Worm (Caenorhabditis elegans) whole organism, young adult: ENCODE data around the gene T25B9.2.

Source experiments
- C17E4.6 ChIP-seq: fragments of 200-800 bp; sonication (Bioruptor generic); IDR thresholded peaks from 2 replicates; pipeline ENCODE4 v1.3.6; 2022; ENCODE audit warnings: missing genetic modification reagents, missing genetic modification characterization, missing compliant biosample characterization
- F33H1.4 ChIP-seq: fragments of 200-800 bp; sonication (Bioruptor generic); IDR thresholded peaks from 2 replicates; pipeline ENCODE4 v1.3.6; 2022; ENCODE audit warnings: missing genetic modification reagents, missing genetic modification characterization, missing compliant biosample characterization
- F57C9.4 ChIP-seq: sonication (generic microtip); optimal IDR thresholded peaks from 2 replicates; lab custom pipeline; 2017; ENCODE audit warnings: mild to moderate bottlenecking, missing genetic modification characterization, missing compliant biosample characterization
- ccch-3 ChIP-seq: fragments of 200-800 bp; sonication (Bioruptor generic); optimal IDR thresholded peaks from 2 replicates; lab custom pipeline; 2018; ENCODE audit warnings: mild to moderate bottlenecking, missing genetic modification characterization, missing compliant biosample characterization
- cebp-1 ChIP-seq, 2 experiments: fragments of 200-800 bp in 1 of 2; sonication (Bioruptor generic) in 1 of 2; sonication (generic microtip) in 1 of 2; IDR thresholded peaks in 1 of 2; optimal IDR thresholded peaks in 1 of 2; 2 replicates each; pipeline versions ENCODE4 v1.3.6 to Lab custom; 2017 to 2022; ENCODE audit warnings: missing compliant biosample characterization in 2 of 2, missing genetic modification characterization in 2 of 2, mild to moderate bottlenecking in 1 of 2, missing genetic modification reagents in 1 of 2, moderate library complexity in 1 of 2
- mes-4 ChIP-seq: sonication (generic microtip); optimal IDR thresholded peaks from 2 replicates; lab custom pipeline; 2016; ENCODE audit warnings: missing genotype, missing genetic modification characterization, missing compliant biosample characterization
- snpc-1.1 ChIP-seq: sonication (generic microtip); optimal IDR thresholded peaks from 2 replicates; lab custom pipeline; 2017; ENCODE audit warnings: missing genetic modification characterization, mild to moderate bottlenecking, missing compliant biosample characterization, antibody characterized with exemption, moderate library complexity, missing genotype, missing genetic modification reagents; ENCODE audit not compliant: insufficient read depth
- unc-62 ChIP-seq: fragments of 150-350 bp; optimal IDR thresholded peaks from 2 replicates; lab custom pipeline; 2014; ENCODE audit warnings: missing biosample characterization, missing genetic modification reagents, missing genetic modification characterization

ce11 chrIV:10744475-10744874 is 7.2 kb downstream of the T25B9.2 start, which contains the start of gene T25B9.3:
- TF ChIP-seq unc-62 (GFP tag; lab: Kevin White, UChicago) (no peak), snpc-1.1 (tag; lab: Kevin White, UChicago) (no peak), F57C9.4 (tag; lab: Kevin White, UChicago) (no peak), F33H1.4 (GFP tag; lab: Robert Waterston, UW) (no peak), mes-4 (tag; lab: Kevin White, UChicago) (no peak), cebp-1 (GFP tag; IDR thresholded peaks at IDR 0.05; lab: Robert Waterston, UW) (no peak), cebp-1 (tag; optimal IDR thresholded peaks at IDR 0.05; lab: Kevin White, UChicago) (no peak), ccch-3 (GFP tag; lab: Kevin White, UChicago) (no peak), C17E4.6 (GFP tag; lab: Robert Waterston, UW) (no peak)
